Worm (Caenorhabditis elegans): Measurements from ENCODE around the gene T25B9.5.

The T25B9.5 gene

DNA sequence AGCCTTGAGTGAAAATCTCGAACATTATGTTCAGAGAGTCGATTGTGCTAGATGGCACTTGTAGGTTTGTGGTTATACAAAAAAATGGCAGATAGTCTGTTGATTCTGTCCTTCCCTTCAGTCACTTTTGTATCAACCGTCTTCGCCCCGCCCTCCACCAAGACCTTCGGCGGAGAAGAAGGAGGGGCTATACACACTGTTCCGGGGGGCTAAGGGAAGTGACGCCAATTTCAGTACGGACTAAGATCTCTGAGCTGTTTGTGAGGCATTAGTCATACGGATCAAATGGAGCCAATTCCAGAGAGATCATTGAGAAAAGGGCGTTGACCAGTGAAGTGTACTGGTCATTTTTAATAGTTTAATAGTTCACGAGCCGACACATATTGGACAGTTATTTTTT lies 26.0 kb upstream of the T25B9.5 start, which contains the start of gene swt-3:
swt-3 (minus strand) TSS at position 101 of the 400 bp plus-strand sequence.
- no peak for TF ChIP-seq snpc-4 (tag; optimal IDR thresholded peaks at IDR 0.05)
- TF ChIP-seq unc-62 (GFP tag; optimal IDR thresholded peaks at IDR 0.05), result no peak
- TF ChIP-seq R02D3.7 (tag; optimal IDR thresholded peaks at IDR 0.05), result no peak
- no peak for TF ChIP-seq fos-1 (tag; optimal IDR thresholded peaks at IDR 0.05)
- TF ChIP-seq alr-1 (tag; optimal IDR thresholded peaks at IDR 0.05), result no peak
- TF ChIP-seq lin-39 (tag; optimal IDR thresholded peaks at IDR 0.05), result no peak
- no peak for TF ChIP-seq nhr-11 (tag; optimal IDR thresholded peaks at IDR 0.05)
- no peak for TF ChIP-seq nhr-23 (tag; optimal IDR thresholded peaks at IDR 0.05)
- no peak for TF ChIP-seq skn-1 (tag; optimal IDR thresholded peaks at IDR 0.05)

DNA sequence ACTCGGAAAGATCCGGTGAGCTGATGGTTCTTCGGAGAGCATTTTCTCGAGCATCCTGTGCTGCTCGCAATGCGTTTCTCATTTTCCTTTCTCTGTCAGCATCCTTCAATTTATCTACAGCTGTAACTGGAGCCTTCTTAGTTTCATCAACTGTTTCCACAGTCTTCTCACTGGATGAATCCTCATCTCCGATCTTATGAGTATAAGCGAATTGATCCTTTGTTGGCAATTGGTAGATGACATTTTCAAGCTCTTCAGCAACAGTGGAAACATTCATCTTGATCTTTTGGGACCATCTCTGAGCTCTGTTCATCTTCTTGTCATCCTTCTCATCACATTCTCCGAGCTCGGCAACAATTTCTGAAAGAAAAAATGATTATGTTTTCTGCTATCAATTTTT lies 24.7 kb upstream of the T25B9.5 start:
- TF ChIP-seq ztf-11 (tag; optimal IDR thresholded peaks at IDR 0.05) (no peak), lin-13 (GFP tag; optimal IDR thresholded peaks at IDR 0.05) (no peak), unc-55 (GFP tag; optimal IDR thresholded peaks at IDR 0.05) (no peak), C34F6.9 (tag; optimal IDR thresholded peaks at IDR 0.05) (no peak), nhr-10 (tag; optimal IDR thresholded peaks at IDR 0.05) (no peak), elt-3 (tag; optimal IDR thresholded peaks at IDR 0.05) (no peak), peb-1 (tag; optimal IDR thresholded peaks at IDR 0.05) (no peak), nhr-77 (tag; optimal IDR thresholded peaks at IDR 0.05) (no peak), ceh-82 (tag; optimal IDR thresholded peaks at IDR 0.05) (no peak), unc-62 (GFP tag; optimal IDR thresholded peaks at IDR 0.05) (no peak), dmd-4 (tag; optimal IDR thresholded peaks at IDR 0.05) (no peak), crh-2 (tag; optimal IDR thresholded peaks at IDR 0.05) (no peak), sma-3 (GFP tag; optimal IDR thresholded peaks at IDR 0.05) (no peak), nhr-11 (tag; optimal IDR thresholded peaks at IDR 0.05) (no peak), ztf-4 (tag; optimal IDR thresholded peaks at IDR 0.05) (no peak), R02D3.7 (tag; optimal IDR thresholded peaks at IDR 0.05) (no peak), lin-11 (tag; optimal IDR thresholded peaks at IDR 0.05) (no peak), aly-2 (tag; optimal IDR thresholded peaks at IDR 0.05) (no peak), sem-4 (tag; optimal IDR thresholded peaks at IDR 0.05) (no peak)

DNA sequence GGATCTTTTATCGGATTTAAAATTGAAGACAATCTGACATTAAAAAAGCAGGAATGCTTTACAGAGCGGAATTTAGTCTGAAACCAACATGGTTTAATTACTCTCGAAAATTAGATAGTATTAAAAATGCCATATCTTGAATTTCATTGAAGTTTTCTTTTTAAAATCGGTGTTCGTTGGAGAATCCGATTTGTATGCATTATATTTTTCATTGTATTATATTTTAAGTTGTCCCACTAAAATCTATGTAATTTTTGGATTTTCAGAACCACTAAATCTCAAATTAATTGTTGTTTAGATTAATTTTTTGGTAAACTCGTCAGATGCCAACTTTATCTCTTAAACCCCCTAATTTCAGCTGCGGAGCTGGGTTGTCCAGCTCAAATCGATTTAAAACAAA lies 24.0 kb upstream of the T25B9.5 start:
- TF ChIP-seq nhr-25 (tag; optimal IDR thresholded peaks at IDR 0.05) (peak; percentile 16), crh-2 (tag; optimal IDR thresholded peaks at IDR 0.05) (no peak)

DNA sequence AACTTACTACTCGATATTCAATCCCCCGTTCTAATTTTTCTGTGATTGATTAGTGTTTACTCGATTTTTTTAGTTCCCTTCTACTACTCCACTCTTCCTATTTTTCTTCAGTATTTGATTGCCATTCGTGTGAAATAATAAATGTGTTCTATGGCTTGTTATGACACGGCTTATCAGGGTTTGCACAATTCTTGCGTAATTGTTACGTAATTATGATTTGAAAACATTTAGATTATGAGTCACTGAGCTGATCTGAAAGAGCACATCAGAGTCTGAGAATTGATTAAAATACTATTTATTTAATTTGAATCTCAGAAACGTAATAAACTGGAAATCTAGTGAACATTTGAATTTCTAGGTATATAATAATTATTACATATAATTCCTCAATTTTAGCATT lies 23.0 kb upstream of the T25B9.5 start:
- TF ChIP-seq F13H6.1 (tag; optimal IDR thresholded peaks at IDR 0.05) (no peak), nhr-11 (tag; optimal IDR thresholded peaks at IDR 0.05) (no peak), nhr-25 (tag; optimal IDR thresholded peaks at IDR 0.05) (no peak), aly-2 (tag; optimal IDR thresholded peaks at IDR 0.05) (no peak), nhr-10 (tag; optimal IDR thresholded peaks at IDR 0.05) (no peak), ztf-11 (tag; optimal IDR thresholded peaks at IDR 0.05) (no peak), ceh-82 (tag; optimal IDR thresholded peaks at IDR 0.05) (no peak), sem-4 (tag; optimal IDR thresholded peaks at IDR 0.05) (no peak), nhr-23 (tag; optimal IDR thresholded peaks at IDR 0.05) (no peak), elt-3 (tag; optimal IDR thresholded peaks at IDR 0.05) (no peak), blmp-1 (tag; optimal IDR thresholded peaks at IDR 0.05; ENCODE audit: insufficient read depth) (no peak), unc-39 (tag; optimal IDR thresholded peaks at IDR 0.05) (no peak), egl-27 (tag; optimal IDR thresholded peaks at IDR 0.05) (no peak), alr-1 (tag; optimal IDR thresholded peaks at IDR 0.05) (no peak), lin-11 (tag; optimal IDR thresholded peaks at IDR 0.05) (no peak), C34F6.9 (tag; optimal IDR thresholded peaks at IDR 0.05) (no peak), mbf-1 (tag; optimal IDR thresholded peaks at IDR 0.05) (no peak)

DNA sequence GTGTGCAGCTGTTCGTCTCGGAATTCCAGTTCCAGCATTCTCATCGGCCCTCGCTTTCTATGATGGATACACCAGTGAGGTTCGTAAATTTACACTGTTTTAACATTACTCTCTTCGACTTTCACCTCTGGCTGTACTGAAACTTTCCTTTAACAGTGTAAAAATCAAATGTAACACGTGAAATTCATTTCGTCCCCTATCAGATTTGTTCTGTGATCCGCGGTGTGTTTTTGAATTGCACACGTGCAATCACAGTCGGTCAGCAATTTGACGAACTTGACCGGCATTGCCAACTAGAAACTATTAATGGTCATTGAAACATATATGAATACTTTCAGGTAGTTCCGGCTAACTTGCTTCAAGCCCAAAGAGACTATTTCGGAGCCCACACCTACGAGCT lies 22.5 kb upstream of the T25B9.5 start:
- TF ChIP-seq nhr-10 (tag; optimal IDR thresholded peaks at IDR 0.05), result no peak
- no peak for TF ChIP-seq C34F6.9 (tag; optimal IDR thresholded peaks at IDR 0.05)
- no peak for TF ChIP-seq ztf-4 (tag; optimal IDR thresholded peaks at IDR 0.05)
- TF ChIP-seq snpc-4 (tag; optimal IDR thresholded peaks at IDR 0.05), result no peak
- no peak for TF ChIP-seq unc-55 (GFP tag; optimal IDR thresholded peaks at IDR 0.05)
- TF ChIP-seq nhr-11 (tag; optimal IDR thresholded peaks at IDR 0.05), result no peak
- TF ChIP-seq sma-3 (GFP tag; optimal IDR thresholded peaks at IDR 0.05), result peak; percentile 73
- no peak for TF ChIP-seq ama-1 (optimal IDR thresholded peaks at IDR 0.05)
- TF ChIP-seq unc-39 (tag; optimal IDR thresholded peaks at IDR 0.05), result no peak
- TF ChIP-seq blmp-1 (tag; optimal IDR thresholded peaks at IDR 0.05; ENCODE audit: insufficient read depth), result peak; percentile 77
- no peak for TF ChIP-seq mdl-1 (tag; optimal IDR thresholded peaks at IDR 0.05)
- TF ChIP-seq lsy-2 (tag; optimal IDR thresholded peaks at IDR 0.05), result no peak
- TF ChIP-seq nhr-237 (tag; optimal IDR thresholded peaks at IDR 0.05), result no peak
- TF ChIP-seq ceh-82 (tag; optimal IDR thresholded peaks at IDR 0.05), result no peak
- TF ChIP-seq lin-39 (tag; optimal IDR thresholded peaks at IDR 0.05), result no peak
- TF ChIP-seq ZK546.5 (tag; optimal IDR thresholded peaks at IDR 0.05), result no peak
- no peak for TF ChIP-seq crh-2 (tag; optimal IDR thresholded peaks at IDR 0.05)
- TF ChIP-seq ztf-1 (GFP tag; conservative IDR thresholded peaks at IDR 0.05), result no peak
- TF ChIP-seq mbf-1 (tag; optimal IDR thresholded peaks at IDR 0.05), result no peak
- TF ChIP-seq peb-1 (tag; optimal IDR thresholded peaks at IDR 0.05), result no peak
- TF ChIP-seq ceh-16 (tag; optimal IDR thresholded peaks at IDR 0.05), result no peak
- TF ChIP-seq alr-1 (tag; optimal IDR thresholded peaks at IDR 0.05), result no peak
- no peak for TF ChIP-seq F13H6.1 (tag; optimal IDR thresholded peaks at IDR 0.05)
- no peak for TF ChIP-seq lin-13 (GFP tag; optimal IDR thresholded peaks at IDR 0.05)
- no peak for TF ChIP-seq skn-1 (tag; optimal IDR thresholded peaks at IDR 0.05)
- TF ChIP-seq fos-1 (tag; optimal IDR thresholded peaks at IDR 0.05), result no peak
- TF ChIP-seq ztf-11 (tag; optimal IDR thresholded peaks at IDR 0.05), result no peak
- TF ChIP-seq zag-1 (tag; optimal IDR thresholded peaks at IDR 0.05), result no peak
- TF ChIP-seq sma-9 (GFP tag; optimal IDR thresholded peaks at IDR 0.05), result peak; percentile 74
- TF ChIP-seq sma-9 (tag; optimal IDR thresholded peaks at IDR 0.05), result no peak
- no peak for TF ChIP-seq dmd-4 (tag; optimal IDR thresholded peaks at IDR 0.05)
- TF ChIP-seq mab-5 (tag; optimal IDR thresholded peaks at IDR 0.05), result no peak
- no peak for TF ChIP-seq nhr-23 (tag; optimal IDR thresholded peaks at IDR 0.05)
